Fruit fly (Drosophila melanogaster): Measurements from ENCODE around the gene CG8173.

dm6 chrX:17698864-17699504, 10.5 kb downstream of the CG8173 start:
- TF ChIP-seq ttk (optimal IDR thresholded peaks at IDR 0.05), result no peak
- TF ChIP-seq Sin3A (optimal IDR thresholded peaks at IDR 0.05), result no peak
- no peak for TF ChIP-seq psq (optimal IDR thresholded peaks at IDR 0.05)
- no peak for TF ChIP-seq Myc (optimal IDR thresholded peaks at IDR 0.05)

Measured in Kc167 (cell line).